Worm (Caenorhabditis elegans) whole organism, young adult: ENCODE data around the gene dlst-1.

Experiments
- F23B12.7 ChIP-seq: sonication (generic microtip); optimal IDR thresholded peaks from 2 replicates; lab custom pipeline; 2017; ENCODE audit warnings: missing genetic modification characterization, mild to moderate bottlenecking, missing compliant biosample characterization, antibody characterized with exemption, moderate library complexity; ENCODE audit not compliant: insufficient read depth
- F37B4.10 ChIP-seq: fragments of 200-800 bp; sonication (Bioruptor generic); IDR thresholded peaks from 2 replicates; pipeline ENCODE4 v1.3.6; 2022; ENCODE audit warnings: missing genetic modification characterization, missing compliant biosample characterization
- Y53F4B.3 ChIP-seq: fragments of 200-800 bp; sonication (Bioruptor generic); IDR thresholded peaks from 2 replicates; pipeline ENCODE4 v1.3.6; 2022; ENCODE audit warnings: missing genetic modification reagents, missing genetic modification characterization, missing compliant biosample characterization
- efl-1 ChIP-seq: fragments of 150-350 bp; optimal IDR thresholded peaks from 2 replicates; lab custom pipeline; 2014; ENCODE audit warnings: missing biosample characterization, missing genetic modification reagents, missing genetic modification characterization
- let-526 ChIP-seq: fragments of 200-800 bp; sonication (Bioruptor generic); IDR thresholded peaks from 2 replicates; pipeline ENCODE4 v1.3.6; 2022; ENCODE audit warnings: missing genetic modification reagents, missing genetic modification characterization, missing compliant biosample characterization
- lin-35 ChIP-seq, 3 experiments: fragments of 150-350 bp in 2 of 3; sonication (generic microtip) in 1 of 3; optimal IDR thresholded peaks; 2 replicates each; lab custom pipeline; 2014 to 2018; ENCODE audit warnings: missing biosample characterization in 3 of 3, missing genetic modification characterization in 3 of 3, missing genetic modification reagents in 3 of 3
- madf-3 ChIP-seq: fragments of 200-800 bp; sonication (Bioruptor generic); IDR thresholded peaks from 2 replicates; pipeline ENCODE4 v1.3.6; 2022; ENCODE audit warnings: missing genetic modification reagents, missing genetic modification characterization, missing compliant biosample characterization
- mxl-1 ChIP-seq: sonication (generic microtip); optimal IDR thresholded peaks from 2 replicates; lab custom pipeline; 2016; ENCODE audit warnings: missing genetic modification characterization, missing compliant biosample characterization
- pha-4 ChIP-seq: fragments of 150-350 bp; sonication (generic microtip); optimal IDR thresholded peaks from 2 replicates; lab custom pipeline; 2014; ENCODE audit warnings: missing biosample characterization, missing genetic modification reagents, missing genetic modification characterization
- snpc-3.4 ChIP-seq: sonication (generic microtip); optimal IDR thresholded peaks from 2 replicates; lab custom pipeline; 2017; ENCODE audit warnings: missing genetic modification characterization, mild to moderate bottlenecking, missing compliant biosample characterization, antibody characterized with exemption, moderate library complexity, missing genotype, missing genetic modification reagents

DNA sequence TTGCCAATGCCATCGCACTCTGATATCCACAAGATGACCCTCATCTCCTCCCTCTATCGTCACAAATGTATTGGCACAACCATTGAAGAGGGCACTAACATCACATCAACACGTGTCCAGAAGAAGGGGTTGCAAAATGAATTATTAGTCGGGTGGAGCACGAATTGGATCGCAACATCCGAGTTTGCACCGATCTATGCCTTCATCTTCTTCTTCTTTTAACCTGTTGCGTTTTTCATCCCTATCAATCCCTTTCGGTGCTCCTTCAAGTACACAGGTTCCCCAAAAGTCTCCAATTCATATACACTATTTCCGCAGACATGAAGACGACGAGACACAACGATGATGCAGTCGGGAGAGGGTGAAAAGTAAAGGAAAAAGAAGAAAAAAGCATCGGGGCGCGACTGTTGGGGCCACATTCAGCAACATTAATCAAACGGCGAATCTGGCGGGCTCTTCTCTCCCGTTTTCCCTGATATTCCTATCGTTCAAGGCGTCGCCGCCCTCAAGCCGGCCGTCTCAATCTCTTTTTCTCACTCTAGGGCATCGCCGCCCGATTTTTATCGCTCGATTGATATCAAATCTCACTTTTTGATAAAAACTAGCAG is 42.7 kb upstream of the dlst-1 start:
- TF ChIP-seq snpc-3.4 (tag; lab: Kevin White, UChicago) (no peak), mxl-1 (tag; lab: Kevin White, UChicago) (no peak), efl-1 (GFP tag; lab: Kevin White, UChicago) (no peak), Y53F4B.3 (GFP tag; lab: Robert Waterston, UW) (no peak), F37B4.10 (GFP tag; lab: Robert Waterston, UW) (no peak), pha-4 (no peak), madf-3 (GFP tag; lab: Robert Waterston, UW) (no peak), F23B12.7 (no peak), let-526 (GFP tag; lab: Robert Waterston, UW) (no peak), lin-35 (GFP tag; optimal IDR thresholded peaks at IDR 0.05; lab: Kevin White, UChicago) (no peak)
